Fruit fly (Drosophila melanogaster) whole organism, embryonic: ENCODE measurements around the gene Ing5.

Experiments
- Aef1 ChIP-seq: fragments of 200-800 bp; sonication (Bioruptor generic); IDR thresholded peaks from 3 replicates; pipeline ENCODE4 v1.3.6; 2022; ENCODE audit warnings: missing biosample characterization, missing genetic modification characterization
- Atf3 ChIP-seq: fragments of 200-800 bp; sonication (Bioruptor generic); optimal IDR thresholded peaks from 3 replicates; lab custom pipeline; 2016; ENCODE audit warnings: missing biosample characterization, missing genetic modification characterization
- B-H2 ChIP-seq: fragments of 200-800 bp; sonication (Bioruptor generic); optimal IDR thresholded peaks from 2 replicates; lab custom pipeline; 2018; ENCODE audit warnings: missing biosample characterization, mild to moderate bottlenecking, missing genetic modification characterization
- CG10366 ChIP-seq: fragments of 200-800 bp; sonication (Bioruptor generic); IDR thresholded peaks from 2 replicates; pipeline ENCODE4 v1.3.6; 2022; ENCODE audit warnings: missing biosample characterization, missing genetic modification characterization
- CG11456 ChIP-seq: fragments of 200-800 bp; sonication (Bioruptor generic); IDR thresholded peaks from 3 replicates; pipeline ENCODE4 v1.3.6; 2022; ENCODE audit warnings: missing biosample characterization, missing genetic modification characterization
- CG18476 ChIP-seq: fragments of 200-800 bp; sonication (Bioruptor generic); optimal IDR thresholded peaks from 2 replicates; lab custom pipeline; 2016; ENCODE audit warnings: missing biosample characterization, mild to moderate bottlenecking, missing genetic modification characterization
- CG2116 ChIP-seq: fragments of 200-800 bp; sonication (Bioruptor generic); optimal IDR thresholded peaks from 3 replicates; lab custom pipeline; 2018; ENCODE audit warnings: missing biosample characterization, mild to moderate bottlenecking, missing genetic modification characterization
- CG30403 ChIP-seq: fragments of 200-800 bp; sonication (Bioruptor generic); optimal IDR thresholded peaks from 3 replicates; lab custom pipeline; 2016; ENCODE audit warnings: missing biosample characterization, missing genetic modification characterization
- CG30431 ChIP-seq: fragments of 200-800 bp; sonication (Bioruptor generic); optimal IDR thresholded peaks from 2 replicates; lab custom pipeline; 2017; ENCODE audit warnings: missing biosample characterization, missing genetic modification characterization
- CG3838 ChIP-seq: fragments of 200-800 bp; sonication (Bioruptor generic); optimal IDR thresholded peaks from 3 replicates; lab custom pipeline; 2016; ENCODE audit warnings: missing biosample characterization, missing genetic modification characterization
- CG4820 ChIP-seq: fragments of 200-800 bp; sonication (Bioruptor generic); optimal IDR thresholded peaks from 3 replicates; lab custom pipeline; 2016; ENCODE audit warnings: missing biosample characterization, missing genetic modification characterization
- CG7556 ChIP-seq: fragments of 200-800 bp; sonication (Bioruptor generic); optimal IDR thresholded peaks from 2 replicates; lab custom pipeline; 2017; ENCODE audit warnings: missing biosample characterization, mild to moderate bottlenecking, missing genetic modification characterization
- CG7963 ChIP-seq: fragments of 200-800 bp; sonication (Bioruptor generic); IDR thresholded peaks from 3 replicates; pipeline ENCODE4 v1.3.6; 2022; ENCODE audit warnings: missing biosample characterization, missing genetic modification characterization; ENCODE audit not compliant: partially characterized antibody
- CG8089 ChIP-seq: fragments of 200-800 bp; sonication (Bioruptor generic); optimal IDR thresholded peaks from 3 replicates; lab custom pipeline; 2016; ENCODE audit warnings: missing biosample characterization, missing genetic modification characterization
- CG8478 ChIP-seq: fragments of >200 bp; optimal IDR thresholded peaks from 2 replicates; lab custom pipeline; 2018
- CG9797 ChIP-seq: fragments of 200-800 bp; sonication (Bioruptor generic); optimal IDR thresholded peaks from 3 replicates; lab custom pipeline; 2018; ENCODE audit warnings: missing biosample characterization, mild to moderate bottlenecking, missing genetic modification characterization
- D ChIP-seq, 2 experiments: fragments of 200-800 bp in 1 of 2; fragments of >200 bp in 1 of 2; sonication (Bioruptor generic) in 1 of 2; optimal IDR thresholded peaks; 2 replicates in 1 of 2; 3 replicates in 1 of 2; lab custom pipeline; 2017; ENCODE audit warnings: mild to moderate bottlenecking in 1 of 2, missing biosample characterization in 1 of 2, missing genetic modification characterization in 1 of 2, missing genetic modification reagents in 1 of 2
- D19B ChIP-seq: fragments of 200-800 bp; sonication (Bioruptor generic); optimal IDR thresholded peaks from 2 replicates; lab custom pipeline; 2017; ENCODE audit warnings: missing biosample characterization, mild to moderate bottlenecking, missing genetic modification characterization
- Deaf1 ChIP-seq: fragments of 200-800 bp; optimal IDR thresholded peaks from 3 replicates; lab custom pipeline; 2019; ENCODE audit warnings: missing biosample characterization, mild to moderate bottlenecking, missing genetic modification characterization, moderate library complexity
- Dip2 ChIP-seq: fragments of 200-800 bp; sonication (Bioruptor generic); IDR thresholded peaks from 2 replicates; pipeline ENCODE4 v1.3.6; 2022; ENCODE audit warnings: missing biosample characterization, missing genetic modification characterization
- Dp ChIP-seq: fragments of 200-800 bp; sonication (Bioruptor generic); optimal IDR thresholded peaks from 2 replicates; lab custom pipeline; 2018; ENCODE audit warnings: missing biosample characterization, mild to moderate bottlenecking, missing genetic modification characterization, moderate library complexity
- ERR ChIP-seq: fragments of 200-800 bp; sonication (Bioruptor generic); optimal IDR thresholded peaks from 2 replicates; lab custom pipeline; 2016; ENCODE audit warnings: missing biosample characterization, missing genetic modification characterization
- Gug ChIP-seq: fragments of 200-800 bp; sonication (Bioruptor generic); IDR thresholded peaks from 4 replicates; pipeline ENCODE4 v1.3.6; 2022; ENCODE audit warnings: missing biosample characterization, missing genetic modification characterization
- HmgD ChIP-seq: fragments of 200-800 bp; sonication (Bioruptor generic); optimal IDR thresholded peaks from 3 replicates; lab custom pipeline; 2016; ENCODE audit warnings: missing biosample characterization, missing genetic modification characterization
- Hr78 ChIP-seq, 2 experiments: fragments of 200-800 bp in 1 of 2; fragments of >200 bp in 1 of 2; sonication (Bioruptor generic) in 1 of 2; optimal IDR thresholded peaks; 2 replicates each; lab custom pipeline; 2017 to 2019; ENCODE audit warnings: missing biosample characterization in 2 of 2, missing genetic modification characterization in 2 of 2, mild to moderate bottlenecking in 1 of 2, moderate library complexity in 1 of 2
- Mad ChIP-seq: fragments of 200-800 bp; sonication (Bioruptor generic); optimal IDR thresholded peaks from 2 replicates; lab custom pipeline; 2016; ENCODE audit warnings: missing biosample characterization, missing genetic modification characterization
- Meics ChIP-seq: fragments of 200-800 bp; sonication (Bioruptor generic); optimal IDR thresholded peaks from 2 replicates; lab custom pipeline; 2017; ENCODE audit warnings: missing biosample characterization, mild to moderate bottlenecking, missing genetic modification characterization
- Sox102F ChIP-seq: fragments of 200-800 bp; sonication (Bioruptor generic); optimal IDR thresholded peaks from 2 replicates; lab custom pipeline; 2018; ENCODE audit warnings: missing biosample characterization, mild to moderate bottlenecking, missing genetic modification characterization, moderate library complexity
- Sry-δ ChIP-seq: fragments of 200-800 bp; sonication (Bioruptor generic); optimal IDR thresholded peaks from 2 replicates; lab custom pipeline; 2016; ENCODE audit warnings: missing biosample characterization, missing genetic modification characterization
- Stat92E ChIP-seq, 3 experiments: fragments of >200 bp in 2 of 3; fragments of 200-800 bp in 1 of 3; sonication (Bioruptor generic) in 1 of 3; optimal IDR thresholded peaks; 2 replicates each; lab custom pipeline; 2017 to 2019; ENCODE audit warnings: missing biosample characterization in 3 of 3, missing genetic modification characterization in 3 of 3, mild to moderate bottlenecking in 1 of 3, moderate library complexity in 1 of 3
- bowl ChIP-seq: fragments of 200-800 bp; sonication (Bioruptor generic); IDR thresholded peaks from 2 replicates; pipeline ENCODE4 v1.3.6; 2022; ENCODE audit warnings: missing biosample characterization, missing genetic modification characterization
- btn ChIP-seq: fragments of 200-800 bp; sonication (Bioruptor generic); optimal IDR thresholded peaks from 2 replicates; lab custom pipeline; 2016; ENCODE audit warnings: missing biosample characterization, missing genetic modification characterization
- cg ChIP-seq: fragments of 200-800 bp; sonication (Bioruptor generic); optimal IDR thresholded peaks from 3 replicates; lab custom pipeline; 2019; ENCODE audit warnings: missing biosample characterization, mild to moderate bottlenecking, missing genetic modification characterization, moderate library complexity
- eve ChIP-seq, 2 experiments: fragments of >200 bp; optimal IDR thresholded peaks; 2 replicates each; lab custom pipeline; 2017; ENCODE audit warnings: missing biosample characterization in 2 of 2, missing genetic modification characterization in 2 of 2
- fd3F ChIP-seq: fragments of 200-800 bp; sonication (Bioruptor generic); optimal IDR thresholded peaks from 2 replicates; lab custom pipeline; 2018; ENCODE audit warnings: missing biosample characterization, mild to moderate bottlenecking, missing genetic modification characterization, moderate library complexity
- fd64A ChIP-seq: fragments of 200-800 bp; sonication (Bioruptor generic); optimal IDR thresholded peaks from 3 replicates; lab custom pipeline; 2018; ENCODE audit warnings: missing biosample characterization, mild to moderate bottlenecking, missing genetic modification characterization
- gcm ChIP-seq: fragments of 200-800 bp; sonication (Bioruptor generic); optimal IDR thresholded peaks from 2 replicates; lab custom pipeline; 2019; ENCODE audit warnings: missing biosample characterization, mild to moderate bottlenecking, missing genetic modification characterization, moderate library complexity
- grau ChIP-seq: fragments of 200-800 bp; optimal IDR thresholded peaks from 3 replicates; lab custom pipeline; 2019; ENCODE audit warnings: missing biosample characterization, mild to moderate bottlenecking, missing genetic modification characterization, moderate library complexity
- gt ChIP-seq: fragments of 200-800 bp; sonication (Bioruptor generic); IDR thresholded peaks from 2 replicates; pipeline ENCODE4 v1.3.6; 2022; ENCODE audit warnings: missing biosample characterization, missing genetic modification characterization
- hkb ChIP-seq, 2 experiments: fragments of 200-800 bp in 1 of 2; fragments of >200 bp in 1 of 2; sonication (Bioruptor generic) in 1 of 2; IDR thresholded peaks in 1 of 2; optimal IDR thresholded peaks in 1 of 2; 2 replicates each; pipeline versions ENCODE4 v1.3.6 to Lab custom; 2017 to 2022; ENCODE audit warnings: missing biosample characterization in 1 of 2, missing genetic modification characterization in 1 of 2
- mirr ChIP-seq: fragments of 200-800 bp; sonication (Bioruptor generic); optimal IDR thresholded peaks from 3 replicates; lab custom pipeline; 2018; ENCODE audit warnings: missing biosample characterization, mild to moderate bottlenecking, missing genetic modification characterization
- nerfin-1 ChIP-seq: fragments of 200-800 bp; sonication (Bioruptor generic); optimal IDR thresholded peaks from 3 replicates; lab custom pipeline; 2019; ENCODE audit warnings: missing biosample characterization, mild to moderate bottlenecking, missing genetic modification characterization, moderate library complexity
- oc ChIP-seq: fragments of 200-800 bp; sonication (Bioruptor generic); optimal IDR thresholded peaks from 2 replicates; lab custom pipeline; 2018; ENCODE audit warnings: missing biosample characterization, mild to moderate bottlenecking, missing genetic modification characterization, moderate library complexity
- phol ChIP-seq: fragments of 200-800 bp; sonication (Bioruptor generic); optimal IDR thresholded peaks from 3 replicates; lab custom pipeline; 2018; ENCODE audit warnings: missing biosample characterization, mild to moderate bottlenecking, missing genetic modification characterization, moderate library complexity
- run ChIP-seq: fragments of 200-800 bp; sonication (Bioruptor generic); optimal IDR thresholded peaks from 3 replicates; lab custom pipeline; 2018; ENCODE audit warnings: missing biosample characterization, mild to moderate bottlenecking, missing genetic modification characterization
- sc ChIP-seq, 3 experiments: fragments of >200 bp in 2 of 3; fragments of 200-800 bp in 1 of 3; sonication (Bioruptor generic) in 1 of 3; optimal IDR thresholded peaks; 2 replicates in 2 of 3; 3 replicates in 1 of 3; lab custom pipeline; 2017; ENCODE audit warnings: mild to moderate bottlenecking in 1 of 3, missing biosample characterization in 1 of 3, missing genetic modification characterization in 1 of 3, missing genetic modification reagents in 1 of 3
- sqz ChIP-seq: fragments of 200-800 bp; sonication (Bioruptor generic); optimal IDR thresholded peaks from 3 replicates; lab custom pipeline; 2018; ENCODE audit warnings: missing biosample characterization, mild to moderate bottlenecking, missing genetic modification characterization
- stwl ChIP-seq: fragments of 200-800 bp; sonication (Bioruptor generic); optimal IDR thresholded peaks from 3 replicates; lab custom pipeline; 2018; ENCODE audit warnings: missing biosample characterization, mild to moderate bottlenecking, missing genetic modification characterization, moderate library complexity
- tio ChIP-seq: fragments of 200-800 bp; sonication (Bioruptor generic); optimal IDR thresholded peaks from 2 replicates; lab custom pipeline; 2017; ENCODE audit warnings: missing biosample characterization, missing genetic modification characterization, inconsistent platforms

Gene Ing5

DNA sequence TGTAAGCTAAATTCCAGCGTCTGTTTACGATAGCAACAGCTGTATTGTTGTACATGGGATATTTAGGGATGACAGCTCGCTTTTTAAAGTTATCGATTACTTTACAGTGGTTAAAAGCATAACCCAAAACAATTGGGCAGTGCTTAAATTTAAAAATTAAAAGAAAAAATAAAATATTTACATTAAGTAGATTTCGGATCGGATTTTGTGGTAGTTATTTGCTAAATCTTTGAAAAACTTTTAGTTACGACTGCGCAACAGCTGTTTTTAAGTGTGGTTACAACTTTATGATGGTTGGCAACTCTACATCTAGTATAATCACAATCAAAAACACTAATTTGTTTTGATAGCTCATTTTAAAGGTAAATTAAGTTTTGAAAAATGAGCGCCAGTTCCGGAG lies at the start of gene Ing5, which contains the start of gene CG7099:
Gene Ing5 (minus strand): TSS at position 58 of the 400 bp plus-strand sequence.
Gene CG7099 (plus strand): TSS at position 317 of the 400 bp plus-strand sequence.
- TF ChIP-seq CG2116, result peak; percentile 89
- peak; percentile 94 for TF ChIP-seq oc (tag; lab: Kevin White, UChicago)
- TF ChIP-seq grau (tag; lab: Kevin White, UChicago), result peak; percentile 95
- TF ChIP-seq CG30403, result peak; percentile 98
- TF ChIP-seq sqz (GFP tag; lab: Kevin White, UChicago), result no peak
- TF ChIP-seq CG9797 (GFP tag; lab: Kevin White, UChicago), result peak; percentile 22
- TF ChIP-seq stwl, result peak; percentile 92
- TF ChIP-seq D19B, result peak; percentile 83
- TF ChIP-seq B-H2 (GFP tag; lab: Kevin White, UChicago), result peak; percentile 96
- peak; percentile 97 for TF ChIP-seq phol (tag; lab: Kevin White, UChicago)
- TF ChIP-seq CG8478 (lab: Kevin White, UChicago), result no peak
- TF ChIP-seq Atf3 (GFP tag; lab: Kevin White, UChicago), result peak; percentile 90
- TF ChIP-seq HmgD, result peak; percentile 60
- peak; percentile 93 for TF ChIP-seq nerfin-1 (tag; lab: Kevin White, UChicago)
- no peak for TF ChIP-seq sc (optimal IDR thresholded peaks at IDR 0.05; lab: Kevin White, UChicago)
- peak; percentile 93 for TF ChIP-seq sc (GFP tag; optimal IDR thresholded peaks at IDR 0.05; lab: Kevin White, UChicago)
- peak; percentile 87 for TF ChIP-seq bowl (GFP tag; lab: Robert Waterston, UW)
- peak; percentile 90 for TF ChIP-seq run (tag; lab: Kevin White, UChicago)
- peak; percentile 87 for TF ChIP-seq CG3838
- peak; percentile 91 for TF ChIP-seq mirr
- TF ChIP-seq tio (GFP tag; lab: Kevin White, UChicago), result peak; percentile 96
- TF ChIP-seq CG11456, result peak; percentile 97
- peak; percentile 94 for TF ChIP-seq CG30431
- TF ChIP-seq Deaf1 (tag; lab: Kevin White, UChicago), result no peak
- peak; percentile 58; the same call in 1 of the 2 replicates for TF ChIP-seq Dip2 (GFP tag; lab: Robert Waterston, UW)
- peak; percentile 77 for TF ChIP-seq fd64A (GFP tag; lab: Kevin White, UChicago)
- peak; percentile 78 for TF ChIP-seq ERR
- no peak for TF ChIP-seq cg (GFP tag; lab: Kevin White, UChicago)
- no peak for TF ChIP-seq D (optimal IDR thresholded peaks at IDR 0.05; lab: Kevin White, UChicago)
- TF ChIP-seq D (GFP tag; optimal IDR thresholded peaks at IDR 0.05; lab: Kevin White, UChicago), result peak; percentile 91
- peak; percentile 92 for TF ChIP-seq CG7556 (GFP tag; lab: Kevin White, UChicago)
- TF ChIP-seq Mad (GFP tag; lab: Kevin White, UChicago), result peak; percentile 96
- peak in 1 of 3 experiments; percentile 71 for TF ChIP-seq Stat92E (GFP tag; optimal IDR thresholded peaks at IDR 0.05; lab: Kevin White, UChicago)
- peak; percentile 50 for TF ChIP-seq Dp (GFP tag; lab: Kevin White, UChicago)
- peak; percentile 77 for TF ChIP-seq CG8089 (GFP tag; lab: Kevin White, UChicago)
- peak; percentile 95 for TF ChIP-seq CG18476 (GFP tag; lab: Kevin White, UChicago)
- TF ChIP-seq hkb (optimal IDR thresholded peaks at IDR 0.05; lab: Kevin White, UChicago), result no peak
- TF ChIP-seq hkb (GFP tag; IDR thresholded peaks at IDR 0.05; lab: Robert Waterston, UW), result peak; percentile 95
- TF ChIP-seq CG10366 (GFP tag; lab: Robert Waterston, UW), result peak; percentile 97
- no peak for TF ChIP-seq Hr78 (GFP tag; optimal IDR thresholded peaks at IDR 0.05; lab: Kevin White, UChicago)
- peak; percentile 45; the same call in 2 of the 3 replicates for TF ChIP-seq CG7963 (GFP tag; lab: Robert Waterston, UW)
- TF ChIP-seq gcm, result peak; percentile 93
- peak; percentile 98 for TF ChIP-seq Aef1
- peak; percentile 61 for TF ChIP-seq btn (GFP tag; lab: Kevin White, UChicago)
- no peak for TF ChIP-seq eve (GFP tag; optimal IDR thresholded peaks at IDR 0.05; lab: Kevin White, UChicago)
- peak; percentile 98 for TF ChIP-seq Sox102F (GFP tag; lab: Kevin White, UChicago)
- TF ChIP-seq CG4820 (GFP tag; lab: Kevin White, UChicago), result peak; percentile 94
- TF ChIP-seq fd3F, result peak; percentile 96
- peak; percentile 83 for TF ChIP-seq Sry-δ
- TF ChIP-seq gt (GFP tag; lab: Robert Waterston, UW), result peak; percentile 92
- peak; percentile 95 for TF ChIP-seq Meics (GFP tag; lab: Kevin White, UChicago)
- TF ChIP-seq Gug (GFP tag; lab: Robert Waterston, UW), result peak; percentile 96
